Fruit fly (Drosophila melanogaster) whole organism, prepupa: Measurements from ENCODE around the gene CG33939.

Source experiments
- Blimp-1 ChIP-seq: fragments of 200-800 bp; sonication (Bioruptor generic); optimal IDR thresholded peaks from 3 replicates; lab custom pipeline; 2017; ENCODE audit warnings: missing biosample characterization, missing genetic modification characterization, mild to moderate bottlenecking, moderate library complexity, missing genetic modification reagents
- CG10631 ChIP-seq: fragments of 200-800 bp; sonication (Bioruptor generic); optimal IDR thresholded peaks from 2 replicates; lab custom pipeline; 2016; ENCODE audit warnings: missing biosample characterization, missing genetic modification characterization
- CG10669 ChIP-seq: fragments of 200-800 bp; sonication (Bioruptor generic); optimal IDR thresholded peaks from 3 replicates; lab custom pipeline; 2018; ENCODE audit warnings: missing biosample characterization, mild to moderate bottlenecking, missing genetic modification characterization, moderate library complexity
- CG11762 ChIP-seq: fragments of 200-800 bp; sonication (Bioruptor generic); optimal IDR thresholded peaks from 3 replicates; lab custom pipeline; 2016; ENCODE audit warnings: missing biosample characterization, missing genetic modification characterization; ENCODE audit not compliant: insufficient read depth
- CG11902 ChIP-seq: fragments of 200-800 bp; sonication (Bioruptor generic); optimal IDR thresholded peaks from 3 replicates; lab custom pipeline; 2016; ENCODE audit warnings: missing biosample characterization, missing genetic modification characterization
- CG15336 ChIP-seq: fragments of 200-800 bp; sonication (Bioruptor generic); IDR thresholded peaks from 2 replicates; pipeline ENCODE4 v1.3.6; 2022; ENCODE audit warnings: missing biosample characterization, missing genetic modification characterization
- CG1621 ChIP-seq: fragments of 200-800 bp; sonication (Bioruptor generic); optimal IDR thresholded peaks from 3 replicates; lab custom pipeline; 2018; ENCODE audit warnings: missing biosample characterization, mild to moderate bottlenecking, missing genetic modification characterization
- CG16779 ChIP-seq: fragments of 200-800 bp; sonication (Bioruptor generic); optimal IDR thresholded peaks from 3 replicates; lab custom pipeline; 2017; ENCODE audit warnings: missing biosample characterization, mild to moderate bottlenecking, missing genetic modification characterization
- CG3032 ChIP-seq: fragments of 200-800 bp; optimal IDR thresholded peaks from 2 replicates; lab custom pipeline; 2019; ENCODE audit warnings: missing biosample characterization, mild to moderate bottlenecking, missing genetic modification characterization, moderate library complexity
- CG31627 ChIP-seq: fragments of 200-800 bp; sonication (Bioruptor generic); optimal IDR thresholded peaks from 3 replicates; lab custom pipeline; 2016; ENCODE audit warnings: missing biosample characterization, missing genetic modification characterization
- CG32006 ChIP-seq: fragments of 200-800 bp; sonication (Bioruptor generic); optimal IDR thresholded peaks from 3 replicates; lab custom pipeline; 2017; ENCODE audit warnings: missing biosample characterization, mild to moderate bottlenecking, missing genetic modification characterization
- CG3919 ChIP-seq: fragments of 200-800 bp; sonication (Bioruptor generic); optimal IDR thresholded peaks from 3 replicates; lab custom pipeline; 2016; ENCODE audit warnings: missing biosample characterization, missing genetic modification characterization
- CG6163 ChIP-seq: fragments of 200-800 bp; sonication (Bioruptor generic); IDR thresholded peaks from 3 replicates; pipeline ENCODE4 v1.3.6; 2022; ENCODE audit warnings: missing biosample characterization, missing genetic modification characterization
- CG6792 ChIP-seq: fragments of 200-800 bp; sonication (Bioruptor generic); optimal IDR thresholded peaks from 3 replicates; lab custom pipeline; 2016; ENCODE audit warnings: missing biosample characterization, missing genetic modification characterization
- CG6808 ChIP-seq: fragments of 200-800 bp; sonication (Bioruptor generic); optimal IDR thresholded peaks from 3 replicates; lab custom pipeline; 2017; ENCODE audit warnings: missing biosample characterization, missing genetic modification characterization, mild to moderate bottlenecking, moderate library complexity, missing genetic modification reagents
- CG6854 ChIP-seq: fragments of 200-800 bp; sonication (Bioruptor generic); optimal IDR thresholded peaks from 2 replicates; lab custom pipeline; 2017; ENCODE audit warnings: missing biosample characterization, mild to moderate bottlenecking, missing genetic modification characterization
- CG7368 ChIP-seq: fragments of 200-800 bp; sonication (Bioruptor generic); optimal IDR thresholded peaks from 3 replicates; lab custom pipeline; 2016; ENCODE audit warnings: missing biosample characterization, missing genetic modification characterization
- CG8119 ChIP-seq: fragments of 200-800 bp; sonication (Bioruptor generic); IDR thresholded peaks from 3 replicates; pipeline ENCODE4 v1.3.6; 2022; ENCODE audit warnings: missing biosample characterization, missing genetic modification characterization
- CG9139 ChIP-seq: fragments of 200-800 bp; sonication (Bioruptor generic); optimal IDR thresholded peaks from 3 replicates; lab custom pipeline; 2017; ENCODE audit warnings: missing biosample characterization, mild to moderate bottlenecking, missing genetic modification characterization
- Eip93F ChIP-seq: fragments of 200-800 bp; sonication (Bioruptor generic); optimal IDR thresholded peaks from 2 replicates; lab custom pipeline; 2016; ENCODE audit warnings: missing biosample characterization, mild to moderate bottlenecking, missing genetic modification characterization
- Ets21C ChIP-seq: fragments of 200-800 bp; sonication (Bioruptor generic); optimal IDR thresholded peaks from 3 replicates; lab custom pipeline; 2016; ENCODE audit warnings: missing biosample characterization, missing genetic modification characterization
- Ets96B ChIP-seq: fragments of 200-800 bp; optimal IDR thresholded peaks from 2 replicates; lab custom pipeline; 2019; ENCODE audit warnings: missing biosample characterization, mild to moderate bottlenecking, missing genetic modification characterization, moderate library complexity
- Hr39 ChIP-seq: fragments of 200-800 bp; sonication (Bioruptor generic); optimal IDR thresholded peaks from 2 replicates; lab custom pipeline; 2016; ENCODE audit warnings: missing biosample characterization, missing genetic modification characterization
- Hr4 ChIP-seq: fragments of 200-800 bp; sonication (Bioruptor generic); optimal IDR thresholded peaks from 3 replicates; lab custom pipeline; 2016; ENCODE audit warnings: missing biosample characterization, missing genetic modification characterization
- OdsH ChIP-seq: fragments of 200-800 bp; sonication (Bioruptor generic); optimal IDR thresholded peaks from 3 replicates; lab custom pipeline; 2016; ENCODE audit warnings: missing biosample characterization, missing genetic modification characterization
- Sox102F ChIP-seq: fragments of 200-800 bp; sonication (Bioruptor generic); optimal IDR thresholded peaks from 2 replicates; lab custom pipeline; 2016; ENCODE audit warnings: missing biosample characterization, mild to moderate bottlenecking, missing genetic modification characterization
- Sox14 ChIP-seq: fragments of 200-800 bp; sonication (Bioruptor generic); optimal IDR thresholded peaks from 3 replicates; lab custom pipeline; 2016; ENCODE audit warnings: missing biosample characterization, missing genetic modification characterization
- Sox15 ChIP-seq: fragments of 200-800 bp; sonication (Bioruptor generic); optimal IDR thresholded peaks from 3 replicates; lab custom pipeline; 2016; ENCODE audit warnings: missing biosample characterization, missing genetic modification characterization
- achi ChIP-seq: fragments of 200-800 bp; sonication (Bioruptor generic); optimal IDR thresholded peaks from 3 replicates; lab custom pipeline; 2016; ENCODE audit warnings: missing biosample characterization, missing genetic modification characterization
- acj6 ChIP-seq: fragments of 200-800 bp; sonication (Bioruptor generic); optimal IDR thresholded peaks from 3 replicates; lab custom pipeline; 2016; ENCODE audit warnings: missing biosample characterization, missing genetic modification characterization
- cyc ChIP-seq: fragments of 200-800 bp; sonication (Bioruptor generic); optimal IDR thresholded peaks from 3 replicates; lab custom pipeline; 2016; ENCODE audit warnings: missing biosample characterization, missing genetic modification characterization
- dac ChIP-seq: fragments of 200-800 bp; sonication (Bioruptor generic); optimal IDR thresholded peaks from 2 replicates; lab custom pipeline; 2017; ENCODE audit warnings: missing biosample characterization, mild to moderate bottlenecking, missing genetic modification characterization
- eg ChIP-seq: fragments of 200-800 bp; sonication (Bioruptor generic); IDR thresholded peaks from 3 replicates; pipeline ENCODE4 v1.3.6; 2022; ENCODE audit warnings: missing biosample characterization, missing genetic modification characterization
- esn ChIP-seq: fragments of 200-800 bp; sonication (Bioruptor generic); optimal IDR thresholded peaks from 2 replicates; lab custom pipeline; 2016; ENCODE audit warnings: missing biosample characterization, mild to moderate bottlenecking, missing genetic modification characterization, moderate library complexity
- lz ChIP-seq: fragments of 200-800 bp; sonication (Bioruptor generic); optimal IDR thresholded peaks from 3 replicates; lab custom pipeline; 2016; ENCODE audit warnings: missing biosample characterization, missing genetic modification characterization
- net ChIP-seq: fragments of 200-800 bp; sonication (Bioruptor generic); optimal IDR thresholded peaks from 3 replicates; lab custom pipeline; 2016; ENCODE audit warnings: missing biosample characterization, missing genetic modification characterization
- ss ChIP-seq, 2 experiments: fragments of 200-800 bp; sonication (Bioruptor generic); optimal IDR thresholded peaks; 2 replicates in 1 of 2; 3 replicates in 1 of 2; lab custom pipeline; 2017 to 2018; ENCODE audit warnings: mild to moderate bottlenecking in 2 of 2, missing biosample characterization in 2 of 2, missing genetic modification characterization in 2 of 2, moderate library complexity in 1 of 2
- svp ChIP-seq: fragments of 200-800 bp; sonication (Bioruptor generic); peaks from one replicate; lab custom pipeline; 2016; ENCODE audit warnings: missing biosample characterization, missing genetic modification characterization
- topi ChIP-seq: fragments of 200-800 bp; sonication (Bioruptor generic); optimal IDR thresholded peaks from 3 replicates; lab custom pipeline; 2016; ENCODE audit warnings: missing biosample characterization, missing genetic modification characterization
- vri ChIP-seq: fragments of 200-800 bp; sonication (Bioruptor generic); optimal IDR thresholded peaks from 3 replicates; lab custom pipeline; 2016; ENCODE audit warnings: missing biosample characterization, mild to moderate bottlenecking, missing genetic modification characterization

CG33939 gene

dm6 chrX:19216671-19217070, 42.0 kb upstream of the CG33939 start:
- TF ChIP-seq CG10669 (GFP tag; lab: Kevin White, UChicago): no peak
- no peak for TF ChIP-seq Sox14 (GFP tag; lab: Kevin White, UChicago)
- no peak for TF ChIP-seq Ets96B
- TF ChIP-seq svp (GFP tag; lab: Kevin White, UChicago): no peak
- TF ChIP-seq OdsH: no peak
- no peak for TF ChIP-seq eg (GFP tag; lab: Robert Waterston, UW)
- TF ChIP-seq CG9139: no peak
- TF ChIP-seq, all 60 proteins: peak for 0

DNA sequence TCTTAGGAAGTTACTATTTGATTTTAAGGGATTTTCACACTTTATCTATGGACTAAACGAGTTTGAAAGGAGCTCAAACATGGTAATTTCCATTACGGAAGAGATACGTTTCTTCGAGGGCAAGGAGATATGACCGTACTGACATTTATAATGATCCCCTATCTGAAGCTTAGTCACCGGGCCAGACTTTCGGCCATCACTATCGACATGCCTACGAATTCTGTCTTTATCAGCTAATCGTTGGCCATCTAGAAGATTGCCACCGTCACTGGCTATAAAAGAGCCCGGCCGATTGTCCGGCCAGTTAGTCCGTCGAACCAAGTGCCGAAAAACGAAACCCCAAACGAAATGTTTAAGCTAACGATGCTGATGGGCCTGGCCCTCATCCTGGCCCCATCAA, 40.5 kb upstream of the CG33939 start, which contains the start of gene Muc18B:
Gene Muc18B, plus strand, starts transcription at position 301 of the 400 bp plus-strand sequence.
- TF ChIP-seq net (GFP tag; lab: Kevin White, UChicago): no peak
- no peak for TF ChIP-seq Ets21C (GFP tag; lab: Kevin White, UChicago)
- no peak for TF ChIP-seq vri (GFP tag; lab: Kevin White, UChicago)
- no peak for TF ChIP-seq Hr39 (GFP tag; lab: Kevin White, UChicago)
- no peak for TF ChIP-seq CG10669 (GFP tag; lab: Kevin White, UChicago)
- no peak for TF ChIP-seq CG32006
- no peak for TF ChIP-seq Eip93F (GFP tag; lab: Kevin White, UChicago)
- TF ChIP-seq OdsH: no peak
- TF ChIP-seq CG8119 (GFP tag; lab: Robert Waterston, UW): no peak

DNA sequence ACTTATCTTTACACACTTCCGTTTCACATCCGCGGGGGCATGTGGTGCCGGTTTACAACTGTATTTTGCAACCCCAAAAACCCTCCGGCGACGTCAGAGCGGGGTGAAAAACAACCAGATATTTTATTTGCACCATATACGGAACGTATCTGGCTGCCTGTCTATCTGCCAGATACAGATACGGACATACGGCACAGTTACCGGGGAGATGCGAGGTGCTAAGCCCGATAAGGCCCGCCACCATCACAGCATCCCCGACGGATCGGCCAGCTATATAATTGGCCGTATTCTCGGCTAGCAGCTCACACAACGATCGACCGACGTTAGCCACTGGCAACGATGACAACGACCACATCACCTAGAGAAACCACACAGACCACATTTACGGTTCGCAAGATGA, 38.3 kb upstream of the CG33939 start, which contains the start of gene Mur18B:
Gene Mur18B, plus strand, starts transcription at position 301 of the 400 bp plus-strand sequence.
- no peak for TF ChIP-seq CG11902 (GFP tag; lab: Kevin White, UChicago)
- TF ChIP-seq CG11762 (GFP tag; lab: Kevin White, UChicago): no peak
- TF ChIP-seq Eip93F (GFP tag; lab: Kevin White, UChicago): no peak
- no peak for TF ChIP-seq Blimp-1
- TF ChIP-seq CG16779 (tag; lab: Kevin White, UChicago): no peak
- no peak for TF ChIP-seq net (GFP tag; lab: Kevin White, UChicago)
- no peak for TF ChIP-seq cyc
- no peak for TF ChIP-seq CG10669 (GFP tag; lab: Kevin White, UChicago)
- no peak for TF ChIP-seq CG10631 (GFP tag; lab: Kevin White, UChicago)
- TF ChIP-seq Sox15 (GFP tag; lab: Kevin White, UChicago): no peak

dm6 chrX:19211982-19212381, 37.3 kb upstream of the CG33939 start, which contains the start of gene CG14195:
TSS of gene CG14195 (minus strand) at chrX:19212082.
- no peak for TF ChIP-seq ss (GFP tag; optimal IDR thresholded peaks at IDR 0.05; lab: Kevin White, UChicago)
- no peak for TF ChIP-seq vri (GFP tag; lab: Kevin White, UChicago)
- no peak for TF ChIP-seq eg (GFP tag; lab: Robert Waterston, UW)
- TF ChIP-seq Hr4 (GFP tag; lab: Kevin White, UChicago): no peak
- TF ChIP-seq CG6792 (GFP tag; lab: Kevin White, UChicago): no peak
- TF ChIP-seq, all 60 proteins: peak for 0

- TF ChIP-seq Sox14 (GFP tag; lab: Kevin White, UChicago) (peak; percentile 51), Hr4 (GFP tag; lab: Kevin White, UChicago) (no peak), dac (GFP tag; lab: Kevin White, UChicago) (no peak), CG3032 (tag; lab: Kevin White, UChicago) (no peak), CG3919 (GFP tag; lab: Kevin White, UChicago) (no peak), CG6792 (GFP tag; lab: Kevin White, UChicago) (no peak), CG10669 (GFP tag; lab: Kevin White, UChicago) (no peak), CG15336 (GFP tag; lab: Robert Waterston, UW) (0 out of 2 replicates have a peak, but pooled peaks have one; percentile 15), Sox102F (no peak), acj6 (GFP tag; lab: Kevin White, UChicago) (no peak), CG6854 (GFP tag; lab: Kevin White, UChicago) (peak; percentile 17), esn (GFP tag; lab: Kevin White, UChicago) (no peak), achi (GFP tag; lab: Kevin White, UChicago) (no peak), CG6808 (GFP tag; lab: Kevin White, UChicago) (no peak), CG7368 (no peak), topi (GFP tag; lab: Kevin White, UChicago) (no peak), CG1621 (tag; lab: Kevin White, UChicago) (no peak), CG31627 (peak; percentile 2), lz (GFP tag; lab: Kevin White, UChicago) (no peak), Ets21C (GFP tag; lab: Kevin White, UChicago) (no peak), net (GFP tag; lab: Kevin White, UChicago) (no peak), Hr39 (GFP tag; lab: Kevin White, UChicago) (no peak), CG6163 (no peak), cyc (no peak)
Measured at dm6 chrX:19208014-19208413, 33.3 kb upstream of the CG33939 start, which contains the start of gene Ulp1. TSS of gene Ulp1 (minus strand) at chrX:19208187.
